Worm (Caenorhabditis elegans) whole organism, young adult: ENCODE results near the gene C30G7.2.

Source experiments
- F39B2.1 ChIP-seq: fragments of 200-800 bp; sonication (Bioruptor generic); IDR thresholded peaks from 2 replicates; pipeline ENCODE4 v1.3.6; 2022; ENCODE audit warnings: missing genetic modification reagents, missing genetic modification characterization, missing compliant biosample characterization
- F57C9.4 ChIP-seq: sonication (generic microtip); optimal IDR thresholded peaks from 2 replicates; lab custom pipeline; 2017; ENCODE audit warnings: mild to moderate bottlenecking, missing genetic modification characterization, missing compliant biosample characterization
- K12H6.12 ChIP-seq: fragments of 200-800 bp; sonication (Bioruptor generic); optimal IDR thresholded peaks from 2 replicates; lab custom pipeline; 2018; ENCODE audit warnings: mild to moderate bottlenecking, missing genetic modification characterization, missing compliant biosample characterization
- Y53F4B.3 ChIP-seq: fragments of 200-800 bp; sonication (Bioruptor generic); IDR thresholded peaks from 2 replicates; pipeline ENCODE4 v1.3.6; 2022; ENCODE audit warnings: missing genetic modification reagents, missing genetic modification characterization, missing compliant biosample characterization
- Y53G8AR.9 ChIP-seq: fragments of 200-800 bp; sonication (Bioruptor generic); conservative IDR thresholded peaks from 2 replicates; pipeline ENCODE4 v1.3.6; 2022; ENCODE audit warnings: missing genetic modification reagents, missing genetic modification characterization, missing compliant biosample characterization
- akir-1 ChIP-seq: fragments of 200-800 bp; sonication (Bioruptor generic); optimal IDR thresholded peaks from 2 replicates; lab custom pipeline; 2018; ENCODE audit warnings: mild to moderate bottlenecking, missing genetic modification characterization, moderate library complexity, missing compliant biosample characterization
- aptf-3 ChIP-seq: fragments of 200-800 bp; sonication (Bioruptor generic); IDR thresholded peaks from 2 replicates; pipeline ENCODE4 v1.3.6; 2022; ENCODE audit warnings: missing genetic modification characterization, missing compliant biosample characterization
- atf-7 ChIP-seq: sonication (generic microtip); optimal IDR thresholded peaks from 2 replicates; lab custom pipeline; 2017; ENCODE audit warnings: mild to moderate bottlenecking, missing genetic modification characterization, missing compliant biosample characterization
- athp-1 ChIP-seq: sonication (generic microtip); optimal IDR thresholded peaks from 2 replicates; lab custom pipeline; 2017; ENCODE audit warnings: mild to moderate bottlenecking, missing genetic modification characterization, missing compliant biosample characterization
- attf-3 ChIP-seq: fragments of 200-800 bp; sonication (Bioruptor generic); conservative IDR thresholded peaks from 2 replicates; pipeline ENCODE4 v1.3.6; 2022; ENCODE audit warnings: missing genetic modification reagents, missing genetic modification characterization, missing compliant biosample characterization
- ceh-27 ChIP-seq: fragments of 200-800 bp; sonication (Bioruptor generic); optimal IDR thresholded peaks from 2 replicates; lab custom pipeline; 2018; ENCODE audit warnings: mild to moderate bottlenecking, missing genetic modification characterization, moderate library complexity, missing compliant biosample characterization
- ceh-40 ChIP-seq: fragments of 200-800 bp; sonication (Bioruptor generic); IDR thresholded peaks from 2 replicates; pipeline ENCODE4 v1.3.6; 2022; ENCODE audit warnings: missing genetic modification characterization, missing compliant biosample characterization
- ceh-58 ChIP-seq: fragments of 200-800 bp; sonication (Bioruptor generic); IDR thresholded peaks from 2 replicates; pipeline ENCODE4 v1.3.6; 2022; ENCODE audit warnings: missing genetic modification characterization, missing compliant biosample characterization
- dox-1 ChIP-seq: fragments of 200-800 bp; sonication (Bioruptor generic); IDR thresholded peaks from 2 replicates; pipeline ENCODE4 v1.3.6; 2022; ENCODE audit warnings: missing genetic modification reagents, missing genetic modification characterization, missing compliant biosample characterization
- dpff-1 ChIP-seq: sonication (generic microtip); optimal IDR thresholded peaks from 2 replicates; lab custom pipeline; 2017; ENCODE audit warnings: mild to moderate bottlenecking, missing genetic modification characterization, missing compliant biosample characterization
- egl-44 ChIP-seq: fragments of 200-800 bp; sonication (Bioruptor generic); IDR thresholded peaks from 2 replicates; pipeline ENCODE4 v1.3.6; 2022; ENCODE audit warnings: missing genetic modification reagents, missing genetic modification characterization, missing compliant biosample characterization
- egrh-3 ChIP-seq: fragments of 200-800 bp; sonication (Bioruptor generic); IDR thresholded peaks from 2 replicates; pipeline ENCODE4 v1.3.6; 2022; ENCODE audit warnings: missing genetic modification reagents, missing genetic modification characterization, missing compliant biosample characterization
- fkh-3 ChIP-seq: sonication (generic microtip); optimal IDR thresholded peaks from 2 replicates; lab custom pipeline; 2016; ENCODE audit warnings: mild to moderate bottlenecking, missing genetic modification characterization, missing compliant biosample characterization
- hmg-1.2 ChIP-seq: fragments of 200-800 bp; sonication (Bioruptor generic); IDR thresholded peaks from 2 replicates; pipeline ENCODE4 v1.3.6; 2022; ENCODE audit warnings: missing genetic modification reagents, missing genetic modification characterization, missing compliant biosample characterization
- hmg-20 ChIP-seq: fragments of 200-800 bp; sonication (Bioruptor generic); IDR thresholded peaks from 2 replicates; pipeline ENCODE4 v1.3.6; 2022; ENCODE audit warnings: missing genetic modification reagents, missing genetic modification characterization, missing compliant biosample characterization
- hsf-1 ChIP-seq: fragments of 200-800 bp; sonication (Bioruptor generic); IDR thresholded peaks from 2 replicates; pipeline ENCODE4 v1.3.6; 2022; ENCODE audit warnings: missing genetic modification reagents, missing genetic modification characterization, missing compliant biosample characterization
- let-526 ChIP-seq: fragments of 200-800 bp; sonication (Bioruptor generic); IDR thresholded peaks from 2 replicates; pipeline ENCODE4 v1.3.6; 2022; ENCODE audit warnings: missing genetic modification reagents, missing genetic modification characterization, missing compliant biosample characterization
- lin-26 ChIP-seq: fragments of 200-800 bp; sonication (Bioruptor generic); IDR thresholded peaks from 2 replicates; pipeline ENCODE4 v1.3.6; 2022; ENCODE audit warnings: missing genetic modification reagents, missing genetic modification characterization, missing compliant biosample characterization
- lin-40 ChIP-seq: sonication (generic microtip); optimal IDR thresholded peaks from 2 replicates; lab custom pipeline; 2016; ENCODE audit warnings: missing genetic modification characterization, mild to moderate bottlenecking, missing compliant biosample characterization, missing genotype, missing genetic modification reagents
- lsl-1 ChIP-seq: fragments of 200-800 bp; sonication (Bioruptor generic); optimal IDR thresholded peaks from 2 replicates; lab custom pipeline; 2018; ENCODE audit warnings: mild to moderate bottlenecking, missing genetic modification characterization, moderate library complexity, missing compliant biosample characterization
- madf-8 ChIP-seq: fragments of 200-800 bp; sonication (Bioruptor generic); conservative IDR thresholded peaks from 2 replicates; pipeline ENCODE4 v1.3.6; 2022; ENCODE audit warnings: missing genetic modification reagents, missing genetic modification characterization, missing compliant biosample characterization
- mcd-1 ChIP-seq: fragments of 200-800 bp; sonication (Bioruptor generic); IDR thresholded peaks from 2 replicates; pipeline ENCODE4 v1.3.6; 2022; ENCODE audit warnings: missing genetic modification reagents, missing genetic modification characterization, missing compliant biosample characterization
- nfyb-1 ChIP-seq: fragments of 200-800 bp; sonication (Bioruptor generic); IDR thresholded peaks from 2 replicates; pipeline ENCODE4 v1.3.6; 2022; ENCODE audit warnings: missing genetic modification reagents, missing genetic modification characterization, missing compliant biosample characterization
- nhr-179 ChIP-seq: sonication (generic microtip); optimal IDR thresholded peaks from 2 replicates; lab custom pipeline; 2016; ENCODE audit warnings: mild to moderate bottlenecking, missing genetic modification characterization, missing compliant biosample characterization
- repo-1 ChIP-seq: sonication (generic microtip); optimal IDR thresholded peaks from 2 replicates; lab custom pipeline; 2017; ENCODE audit warnings: mild to moderate bottlenecking, missing genetic modification characterization, missing compliant biosample characterization
- sea-2 ChIP-seq: fragments of 200-800 bp; sonication (Bioruptor generic); IDR thresholded peaks from 2 replicates; pipeline ENCODE4 v1.3.6; 2022; ENCODE audit warnings: missing genetic modification characterization, missing compliant biosample characterization
- snpc-3.4 ChIP-seq: sonication (generic microtip); optimal IDR thresholded peaks from 2 replicates; lab custom pipeline; 2017; ENCODE audit warnings: missing genetic modification characterization, mild to moderate bottlenecking, missing compliant biosample characterization, antibody characterized with exemption, moderate library complexity, missing genotype, missing genetic modification reagents
- snpc-4 ChIP-seq, 5 experiments: fragments of 150-350 bp in 1 of 5; sonication (generic microtip) in 4 of 5; optimal IDR thresholded peaks; 2 replicates each; lab custom pipeline; 2014 to 2018; ENCODE audit warnings: missing genetic modification characterization in 5 of 5, missing biosample characterization in 3 of 5, antibody characterized with exemption in 2 of 5, mild to moderate bottlenecking in 2 of 5, missing compliant biosample characterization in 2 of 5, missing genotype in 2 of 5, moderate library complexity in 2 of 5, missing genetic modification reagents in 1 of 5
- tlf-1 ChIP-seq: fragments of 200-800 bp; sonication (Bioruptor generic); optimal IDR thresholded peaks from 2 replicates; lab custom pipeline; 2018; ENCODE audit warnings: mild to moderate bottlenecking, missing genetic modification characterization, missing compliant biosample characterization
- unc-130 ChIP-seq: sonication (generic microtip); optimal IDR thresholded peaks from 2 replicates; lab custom pipeline; 2016; ENCODE audit warnings: missing genetic modification reagents, missing genetic modification characterization, missing compliant biosample characterization
- zfh-2 ChIP-seq: fragments of 200-800 bp; sonication (Bioruptor generic); conservative IDR thresholded peaks from 2 replicates; pipeline ENCODE4 v1.3.6; 2022; ENCODE audit warnings: missing genetic modification reagents, missing genetic modification characterization, missing compliant biosample characterization
- ztf-25 ChIP-seq: fragments of 200-800 bp; sonication (Bioruptor generic); IDR thresholded peaks from 2 replicates; pipeline ENCODE4 v1.3.6; 2022; ENCODE audit warnings: missing genetic modification reagents, missing genetic modification characterization, missing compliant biosample characterization

The C30G7.2 gene

ce11 chrV:14924104-14924503 is 12.6 kb upstream of the C30G7.2 start, which contains the start of gene srg-54:
Gene srg-54, minus strand, starts transcription at chrV:14924204.
- TF ChIP-seq Y53G8AR.9 (GFP tag; lab: Robert Waterston, UW), result no peak
- no peak for TF ChIP-seq nfyb-1
- no peak for TF ChIP-seq akir-1 (GFP tag; lab: Kevin White, UChicago)
- TF ChIP-seq snpc-4 (GFP tag; optimal IDR thresholded peaks at IDR 0.05; lab: Kevin White, UChicago), result no peak
- TF ChIP-seq snpc-4 (tag; optimal IDR thresholded peaks at IDR 0.05; lab: Kevin White, UChicago), result no peak
- TF ChIP-seq nhr-179 (tag; lab: Kevin White, UChicago), result no peak
- no peak for TF ChIP-seq hsf-1 (GFP tag; lab: Robert Waterston, UW)
- TF ChIP-seq snpc-3.4 (tag; lab: Kevin White, UChicago), result no peak
- no peak for TF ChIP-seq ztf-25 (GFP tag; lab: Robert Waterston, UW)
- no peak for TF ChIP-seq unc-130 (GFP tag; lab: Kevin White, UChicago)
- TF ChIP-seq ceh-27 (GFP tag; lab: Kevin White, UChicago), result no peak
- TF ChIP-seq F57C9.4, result no peak
- TF ChIP-seq let-526, result no peak
- TF ChIP-seq lin-26, result no peak
- no peak for TF ChIP-seq zfh-2 (GFP tag; lab: Robert Waterston, UW)
- no peak for TF ChIP-seq atf-7
- no peak for TF ChIP-seq fkh-3 (tag; lab: Kevin White, UChicago)

ce11 chrV:14928248-14928647 is 8.4 kb upstream of the C30G7.2 start, which contains the start of gene srg-55:
Gene srg-55, minus strand, starts transcription at chrV:14928348.
- no peak for TF ChIP-seq egl-44 (GFP tag; lab: Robert Waterston, UW)
- TF ChIP-seq sea-2 (GFP tag; lab: Robert Waterston, UW), result no peak
- TF ChIP-seq Y53F4B.3 (GFP tag; lab: Robert Waterston, UW), result no peak
- no peak for TF ChIP-seq atf-7
- TF ChIP-seq ceh-58 (GFP tag; lab: Robert Waterston, UW), result no peak
- TF ChIP-seq hsf-1 (GFP tag; lab: Robert Waterston, UW), result no peak
- no peak for TF ChIP-seq attf-3 (GFP tag; lab: Robert Waterston, UW)
- TF ChIP-seq dpff-1 (tag; lab: Kevin White, UChicago), result no peak
- no peak for TF ChIP-seq tlf-1 (GFP tag; lab: Kevin White, UChicago)
- TF ChIP-seq madf-8, result no peak
- no peak for TF ChIP-seq F39B2.1 (GFP tag; lab: Robert Waterston, UW)
- TF ChIP-seq lin-26, result no peak
- TF ChIP-seq repo-1 (tag; lab: Kevin White, UChicago), result no peak
- TF ChIP-seq lin-40 (tag; lab: Kevin White, UChicago), result no peak
- TF ChIP-seq hmg-1.2, result no peak
- TF ChIP-seq athp-1 (tag; lab: Kevin White, UChicago), result no peak

- TF ChIP-seq K12H6.12 (tag; lab: Kevin White, UChicago), result peak; percentile 21
- TF ChIP-seq ceh-40, result no peak
These were observed 6.5 kb upstream of the C30G7.2 start for ce11 chrV:14930168-14930567.

ce11 chrV:14933450-14934218 is 3.1 kb upstream of the C30G7.2 start:
- no peak for TF ChIP-seq nhr-179 (tag; lab: Kevin White, UChicago)
- peak; percentile 57; the same call in 1 of the 2 replicates for TF ChIP-seq aptf-3 (GFP tag; lab: Robert Waterston, UW)
- TF ChIP-seq mcd-1 (GFP tag; lab: Robert Waterston, UW), result no peak; the same call in 1 of the 2 replicates
- 0 out of 2 replicates have a peak, but pooled peaks have one; percentile 17 for TF ChIP-seq hmg-20
- TF ChIP-seq dox-1 (GFP tag; lab: Robert Waterston, UW), result no peak
- TF ChIP-seq nfyb-1, result 0 out of 2 replicates have a peak, but pooled peaks have one; percentile 28
- TF ChIP-seq lsl-1, result no peak
- TF ChIP-seq egrh-3 (GFP tag; lab: Robert Waterston, UW), result peak; percentile 43; the same call in 1 of the 2 replicates
